Fruit fly (Drosophila melanogaster) whole organism, embryonic: ENCODE results near the gene wit.

Experiments used
- Aef1 ChIP-seq: fragments of 200-800 bp; sonication (Bioruptor generic); IDR thresholded peaks from 3 replicates; pipeline ENCODE4 v1.3.6; 2022; ENCODE audit warnings: missing biosample characterization, missing genetic modification characterization
- Asciz ChIP-seq: fragments of 200-800 bp; sonication (Bioruptor generic); optimal IDR thresholded peaks from 2 replicates; lab custom pipeline; 2017; ENCODE audit warnings: missing biosample characterization, mild to moderate bottlenecking, missing genetic modification characterization, missing genetic modification reagents
- B-H1 ChIP-seq: fragments of 200-800 bp; sonication (Bioruptor generic); IDR thresholded peaks from 3 replicates; pipeline ENCODE4 v1.3.6; 2022; ENCODE audit warnings: missing biosample characterization, missing genetic modification characterization
- CG10209 ChIP-seq: fragments of 200-800 bp; sonication (Bioruptor generic); optimal IDR thresholded peaks from 3 replicates; lab custom pipeline; 2017; ENCODE audit warnings: missing biosample characterization, mild to moderate bottlenecking, missing genetic modification characterization, missing genetic modification reagents
- CG10431 ChIP-seq: fragments of 200-800 bp; sonication (Bioruptor generic); optimal IDR thresholded peaks from 3 replicates; lab custom pipeline; 2018; ENCODE audit warnings: missing biosample characterization, mild to moderate bottlenecking, missing genetic modification characterization
- CG11247 ChIP-seq: fragments of 200-800 bp; sonication (Bioruptor generic); IDR thresholded peaks from 2 replicates; pipeline ENCODE4 v1.3.6; 2022; ENCODE audit warnings: missing biosample characterization, missing genetic modification characterization
- CG12155 ChIP-seq: fragments of 200-800 bp; sonication (Bioruptor generic); optimal IDR thresholded peaks from 3 replicates; lab custom pipeline; 2016; ENCODE audit warnings: missing biosample characterization, missing genetic modification characterization
- CG13123 ChIP-seq: fragments of 200-800 bp; sonication (Bioruptor generic); optimal IDR thresholded peaks from 2 replicates; lab custom pipeline; 2016; ENCODE audit warnings: missing biosample characterization, missing genetic modification characterization
- CG14014 ChIP-seq: fragments of 200-800 bp; sonication (Bioruptor generic); IDR thresholded peaks from 2 replicates; pipeline ENCODE4 v1.3.6; 2022; ENCODE audit warnings: missing biosample characterization, missing genetic modification characterization
- CG14050 ChIP-seq: fragments of 200-800 bp; sonication (Bioruptor generic); IDR thresholded peaks from 3 replicates; pipeline ENCODE4 v1.3.6; 2022; ENCODE audit warnings: missing biosample characterization, missing genetic modification characterization
- CG1602 ChIP-seq: fragments of 200-800 bp; sonication (Bioruptor generic); optimal IDR thresholded peaks from 3 replicates; lab custom pipeline; 2016; ENCODE audit warnings: missing biosample characterization, missing genetic modification characterization
- CG1647 ChIP-seq: fragments of 200-800 bp; sonication (Bioruptor generic); optimal IDR thresholded peaks from 3 replicates; lab custom pipeline; 2016; ENCODE audit warnings: missing biosample characterization, missing genetic modification characterization
- CG17361 ChIP-seq: fragments of 200-800 bp; sonication (Bioruptor generic); IDR thresholded peaks from 3 replicates; pipeline ENCODE4 v1.3.6; 2022; ENCODE audit warnings: missing biosample characterization, missing genetic modification characterization
- CG17912 ChIP-seq: fragments of 200-800 bp; sonication (Bioruptor generic); optimal IDR thresholded peaks from 2 replicates; lab custom pipeline; 2018; ENCODE audit warnings: missing biosample characterization, mild to moderate bottlenecking, missing genetic modification characterization
- CG1792 ChIP-seq: fragments of 200-800 bp; sonication (Bioruptor generic); optimal IDR thresholded peaks from 2 replicates; lab custom pipeline; 2016; ENCODE audit warnings: missing biosample characterization, missing genetic modification characterization
- CG30020 ChIP-seq: fragments of 200-800 bp; optimal IDR thresholded peaks from 2 replicates; lab custom pipeline; 2019; ENCODE audit warnings: missing biosample characterization, mild to moderate bottlenecking, missing genetic modification characterization, moderate library complexity
- CG32532 ChIP-seq: fragments of 200-800 bp; sonication (Bioruptor generic); IDR thresholded peaks from 2 replicates; pipeline ENCODE4 v1.3.6; 2022; ENCODE audit warnings: missing biosample characterization, missing genetic modification characterization
- CG32772 ChIP-seq: fragments of 200-800 bp; sonication (Bioruptor generic); IDR thresholded peaks from 2 replicates; pipeline ENCODE4 v1.3.6; 2022; ENCODE audit warnings: missing biosample characterization, missing genetic modification characterization
- CG3281 ChIP-seq: fragments of 200-800 bp; sonication (Bioruptor generic); optimal IDR thresholded peaks from 3 replicates; lab custom pipeline; 2017; ENCODE audit warnings: missing biosample characterization, mild to moderate bottlenecking, missing genetic modification characterization
- CG34224 ChIP-seq: fragments of 200-800 bp; sonication (Bioruptor generic); IDR thresholded peaks from 3 replicates; pipeline ENCODE4 v1.3.6; 2022; ENCODE audit warnings: missing biosample characterization, missing genetic modification characterization; ENCODE audit not compliant: partially characterized antibody
- CG4707 ChIP-seq: fragments of 200-800 bp; sonication (Bioruptor generic); optimal IDR thresholded peaks from 2 replicates; lab custom pipeline; 2018; ENCODE audit warnings: missing biosample characterization, mild to moderate bottlenecking, missing genetic modification characterization, moderate library complexity
- CG4854 ChIP-seq: fragments of 200-800 bp; sonication (Bioruptor generic); optimal IDR thresholded peaks from 2 replicates; lab custom pipeline; 2016; ENCODE audit warnings: missing biosample characterization, missing genetic modification characterization, inconsistent platforms
- CG6654 ChIP-seq: fragments of 200-800 bp; sonication (Bioruptor generic); optimal IDR thresholded peaks from 2 replicates; lab custom pipeline; 2017; ENCODE audit warnings: missing biosample characterization, mild to moderate bottlenecking, missing genetic modification characterization
- CG6813 ChIP-seq: fragments of 200-800 bp; sonication (Bioruptor generic); optimal IDR thresholded peaks from 2 replicates; lab custom pipeline; 2017; ENCODE audit warnings: missing biosample characterization, missing genetic modification characterization, mild to moderate bottlenecking, moderate library complexity, missing genetic modification reagents
- CG7839 ChIP-seq: fragments of 200-800 bp; sonication (Bioruptor generic); optimal IDR thresholded peaks from 3 replicates; lab custom pipeline; 2018; ENCODE audit warnings: missing biosample characterization, mild to moderate bottlenecking, missing genetic modification characterization, moderate library complexity
- D ChIP-seq, 2 experiments: fragments of 200-800 bp in 1 of 2; fragments of >200 bp in 1 of 2; sonication (Bioruptor generic) in 1 of 2; optimal IDR thresholded peaks; 2 replicates in 1 of 2; 3 replicates in 1 of 2; lab custom pipeline; 2017; ENCODE audit warnings: mild to moderate bottlenecking in 1 of 2, missing biosample characterization in 1 of 2, missing genetic modification characterization in 1 of 2, missing genetic modification reagents in 1 of 2
- Dbx ChIP-seq: fragments of 200-800 bp; sonication (Bioruptor generic); IDR thresholded peaks from 3 replicates; pipeline ENCODE4 v1.3.6; 2022; ENCODE audit warnings: missing biosample characterization, missing genetic modification characterization
- Dip2 ChIP-seq: fragments of 200-800 bp; sonication (Bioruptor generic); IDR thresholded peaks from 2 replicates; pipeline ENCODE4 v1.3.6; 2022; ENCODE audit warnings: missing biosample characterization, missing genetic modification characterization
- Doc3 ChIP-seq: fragments of 200-800 bp; sonication (Bioruptor generic); IDR thresholded peaks from 3 replicates; pipeline ENCODE4 v1.3.6; 2022; ENCODE audit warnings: missing biosample characterization, missing genetic modification characterization; ENCODE audit not compliant: partially characterized antibody
- Hr51 ChIP-seq, 2 experiments: fragments of 200-800 bp; sonication (Bioruptor generic); optimal IDR thresholded peaks; 2 replicates in 1 of 2; 3 replicates in 1 of 2; lab custom pipeline; 2016 to 2018; ENCODE audit warnings: missing biosample characterization in 2 of 2, missing genetic modification characterization in 2 of 2, mild to moderate bottlenecking in 1 of 2, moderate library complexity in 1 of 2
- Mrtf ChIP-seq: fragments of 200-800 bp; sonication (Bioruptor generic); IDR thresholded peaks from 3 replicates; pipeline ENCODE4 v1.3.6; 2022; ENCODE audit warnings: missing biosample characterization, missing genetic modification characterization
- Opbp ChIP-seq: fragments of 200-800 bp; sonication (Bioruptor generic); IDR thresholded peaks from 3 replicates; pipeline ENCODE4 v1.3.6; 2022; ENCODE audit warnings: missing biosample characterization, missing genetic modification characterization; ENCODE audit not compliant: partially characterized antibody
- Ssrp ChIP-seq: fragments of 200-800 bp; sonication (Bioruptor generic); optimal IDR thresholded peaks from 2 replicates; lab custom pipeline; 2018; ENCODE audit warnings: missing biosample characterization, mild to moderate bottlenecking, missing genetic modification characterization, moderate library complexity
- Xrp1 ChIP-seq: fragments of 200-800 bp; sonication (Bioruptor generic); IDR thresholded peaks from 2 replicates; pipeline ENCODE4 v1.3.6; 2022; ENCODE audit warnings: missing biosample characterization, missing genetic modification characterization
- bcd ChIP-seq: fragments of 200-800 bp; sonication (Bioruptor generic); optimal IDR thresholded peaks from 2 replicates; lab custom pipeline; 2017; ENCODE audit warnings: missing biosample characterization, mild to moderate bottlenecking, missing genetic modification characterization
- chn ChIP-seq: fragments of 200-800 bp; sonication (Bioruptor generic); optimal IDR thresholded peaks from 2 replicates; lab custom pipeline; 2016; ENCODE audit warnings: missing biosample characterization, missing genetic modification characterization
- ci ChIP-seq: fragments of 200-800 bp; sonication (Bioruptor generic); IDR thresholded peaks from 3 replicates; pipeline ENCODE4 v1.3.6; 2022; ENCODE audit warnings: missing biosample characterization, missing genetic modification characterization
- ftz-f1 ChIP-seq: fragments of 200-800 bp; sonication (Bioruptor generic); optimal IDR thresholded peaks from 2 replicates; lab custom pipeline; 2016; ENCODE audit warnings: missing biosample characterization, missing genetic modification characterization
- gem ChIP-seq: fragments of 200-800 bp; sonication (Bioruptor generic); optimal IDR thresholded peaks from 2 replicates; lab custom pipeline; 2019; ENCODE audit warnings: missing biosample characterization, mild to moderate bottlenecking, missing genetic modification characterization, moderate library complexity
- jigr1 ChIP-seq: fragments of 200-800 bp; sonication (Bioruptor generic); IDR thresholded peaks from 3 replicates; pipeline ENCODE4 v1.3.6; 2022; ENCODE audit warnings: missing biosample characterization, missing genetic modification characterization
- nmo ChIP-seq: fragments of 200-800 bp; sonication (Bioruptor generic); optimal IDR thresholded peaks from 2 replicates; lab custom pipeline; 2018; ENCODE audit warnings: missing biosample characterization, mild to moderate bottlenecking, missing genetic modification characterization, moderate library complexity
- odd ChIP-seq: fragments of 200-800 bp; sonication (Bioruptor generic); optimal IDR thresholded peaks from 2 replicates; lab custom pipeline; 2017; ENCODE audit warnings: missing biosample characterization, mild to moderate bottlenecking, missing genetic modification characterization
- pros ChIP-seq: fragments of 200-800 bp; sonication (Bioruptor generic); optimal IDR thresholded peaks from 3 replicates; lab custom pipeline; 2019; ENCODE audit warnings: missing biosample characterization, mild to moderate bottlenecking, missing genetic modification characterization, moderate library complexity
- pum ChIP-seq: fragments of 200-800 bp; sonication (Bioruptor generic); optimal IDR thresholded peaks from 2 replicates; lab custom pipeline; 2016; ENCODE audit warnings: missing biosample characterization, missing genetic modification characterization
- sim ChIP-seq: fragments of 200-800 bp; sonication (Bioruptor generic); IDR thresholded peaks from 2 replicates; pipeline ENCODE4 v1.3.6; 2022; ENCODE audit warnings: missing biosample characterization, missing genetic modification characterization
- slou ChIP-seq: fragments of 200-800 bp; sonication (Bioruptor generic); optimal IDR thresholded peaks from 3 replicates; lab custom pipeline; 2016; ENCODE audit warnings: missing biosample characterization, missing genetic modification characterization
- sug ChIP-seq: fragments of 200-800 bp; optimal IDR thresholded peaks from 2 replicates; lab custom pipeline; 2019; ENCODE audit warnings: missing biosample characterization, mild to moderate bottlenecking, missing genetic modification characterization, moderate library complexity
- twi ChIP-seq: fragments of 200-800 bp; optimal IDR thresholded peaks from 2 replicates; lab custom pipeline; 2019; ENCODE audit warnings: missing biosample characterization, mild to moderate bottlenecking, missing genetic modification characterization, moderate library complexity
- z ChIP-seq: fragments of 200-800 bp; sonication (Bioruptor generic); IDR thresholded peaks from 3 replicates; pipeline ENCODE4 v1.3.6; 2022; ENCODE audit warnings: missing biosample characterization, missing genetic modification characterization
- zfh1 ChIP-seq: fragments of 200-800 bp; sonication (Bioruptor generic); IDR thresholded peaks from 3 replicates; pipeline ENCODE4 v1.3.6; 2022; ENCODE audit warnings: missing biosample characterization, missing genetic modification characterization

wit gene

DNA sequence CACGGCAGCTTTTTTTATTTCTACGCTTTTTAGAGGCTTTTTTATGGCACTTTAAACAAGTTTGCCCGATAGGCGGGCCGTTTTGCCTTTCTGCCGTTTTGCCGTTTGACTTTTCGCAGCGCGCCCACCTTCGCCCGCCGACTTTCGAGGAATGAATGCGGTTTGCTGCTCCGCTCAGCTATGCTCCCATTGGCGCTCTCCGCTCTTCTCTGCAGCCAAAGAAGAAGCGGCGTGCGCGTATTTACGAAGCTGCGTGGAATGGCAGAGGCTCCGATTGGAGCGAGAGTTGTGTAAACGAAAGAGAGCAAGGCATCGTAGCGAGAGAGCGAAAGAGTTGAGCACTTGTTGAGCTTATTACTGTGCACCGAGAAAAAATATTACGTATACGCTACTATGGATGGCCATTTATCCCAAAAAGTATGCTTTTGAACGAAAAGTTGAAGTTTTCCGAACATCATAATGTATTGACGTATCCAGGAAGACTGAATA is at the start of gene wit (continued):
- no peak; the same call in 2 of the 3 replicates for TF ChIP-seq CG14050 (GFP tag; lab: Robert Waterston, UW)
- no peak for TF ChIP-seq sim (GFP tag; lab: Robert Waterston, UW)
- TF ChIP-seq Ssrp (tag; lab: Kevin White, UChicago) = no peak
- TF ChIP-seq D (optimal IDR thresholded peaks at IDR 0.05; lab: Kevin White, UChicago) = no peak
- TF ChIP-seq D (GFP tag; optimal IDR thresholded peaks at IDR 0.05; lab: Kevin White, UChicago) = no peak
- TF ChIP-seq pum = no peak
- TF ChIP-seq Mrtf = no peak
- no peak for TF ChIP-seq jigr1 (GFP tag; lab: Robert Waterston, UW)
- no peak for TF ChIP-seq CG11247
- TF ChIP-seq nmo (GFP tag; lab: Kevin White, UChicago) = no peak
- TF ChIP-seq CG12155 = no peak
- TF ChIP-seq pros (GFP tag; lab: Kevin White, UChicago) = no peak
- TF ChIP-seq Dip2 (GFP tag; lab: Robert Waterston, UW) = no peak
- TF ChIP-seq CG4854 (GFP tag; lab: Kevin White, UChicago) = peak; percentile 5
- TF ChIP-seq CG32532 (GFP tag; lab: Robert Waterston, UW) = peak; percentile 62; the same call in 1 of the 2 replicates
- TF ChIP-seq CG3281 (GFP tag; lab: Kevin White, UChicago) = peak; percentile 1
- no peak for TF ChIP-seq CG10431 (GFP tag; lab: Kevin White, UChicago)
- no peak for TF ChIP-seq Xrp1
- TF ChIP-seq CG1602 (GFP tag; lab: Kevin White, UChicago) = no peak
- TF ChIP-seq slou = no peak
- peak; percentile 93 for TF ChIP-seq z (GFP tag; lab: Robert Waterston, UW)
- TF ChIP-seq Aef1 = no peak
- TF ChIP-seq CG17912 (GFP tag; lab: Kevin White, UChicago) = no peak
- TF ChIP-seq ci (GFP tag; lab: Robert Waterston, UW) = peak; percentile 72; the same call in 2 of the 3 replicates
- no peak for TF ChIP-seq CG13123 (GFP tag; lab: Kevin White, UChicago)
- peak; percentile 43 for TF ChIP-seq CG6813 (GFP tag; lab: Kevin White, UChicago)
- TF ChIP-seq B-H1 (GFP tag; lab: Robert Waterston, UW) = no peak; the same call in 2 of the 3 replicates
- TF ChIP-seq gem (tag; lab: Kevin White, UChicago) = peak; percentile 18
- TF ChIP-seq ftz-f1 = peak; percentile 6
- TF ChIP-seq CG32772 (GFP tag; lab: Robert Waterston, UW) = no peak
- TF ChIP-seq CG7839 (tag; lab: Kevin White, UChicago) = no peak
- peak; percentile 45 for TF ChIP-seq odd (GFP tag; lab: Kevin White, UChicago)
- no peak for TF ChIP-seq CG30020 (tag; lab: Kevin White, UChicago)
- TF ChIP-seq CG1647 (GFP tag; lab: Kevin White, UChicago) = no peak
- no peak for TF ChIP-seq CG17361
- TF ChIP-seq Asciz (GFP tag; lab: Kevin White, UChicago) = no peak
- peak; percentile 22 for TF ChIP-seq sug
- no peak for TF ChIP-seq bcd (GFP tag; lab: Kevin White, UChicago)
- no peak for TF ChIP-seq zfh1 (GFP tag; lab: Robert Waterston, UW)
- peak; percentile 15; the same call in 1 of the 3 replicates for TF ChIP-seq Opbp (GFP tag; lab: Robert Waterston, UW)
- TF ChIP-seq CG4707 (GFP tag; lab: Kevin White, UChicago) = peak; percentile 22
- TF ChIP-seq CG34224 (GFP tag; lab: Robert Waterston, UW) = peak; percentile 75
- no peak for TF ChIP-seq CG10209 (GFP tag; lab: Kevin White, UChicago)
- no peak for TF ChIP-seq CG6654
- no peak for TF ChIP-seq chn
- 0 out of 2 replicates have a peak, but pooled peaks have one; percentile 13 for TF ChIP-seq CG14014 (GFP tag; lab: Robert Waterston, UW)
- peak; percentile 48; the same call in 1 of the 3 replicates for TF ChIP-seq Doc3 (GFP tag; lab: Robert Waterston, UW)
- TF ChIP-seq CG1792 (GFP tag; lab: Kevin White, UChicago) = no peak
- TF ChIP-seq Hr51 (GFP tag; optimal IDR thresholded peaks at IDR 0.05; lab: Kevin White, UChicago) = no peak
- TF ChIP-seq twi = no peak
- 0 out of 3 replicates have a peak, but pooled peaks have one; percentile 51 for TF ChIP-seq Dbx (GFP tag; lab: Robert Waterston, UW)
